Worm (Caenorhabditis elegans): ENCODE measurements around the gene H14E04.3.

DNA sequence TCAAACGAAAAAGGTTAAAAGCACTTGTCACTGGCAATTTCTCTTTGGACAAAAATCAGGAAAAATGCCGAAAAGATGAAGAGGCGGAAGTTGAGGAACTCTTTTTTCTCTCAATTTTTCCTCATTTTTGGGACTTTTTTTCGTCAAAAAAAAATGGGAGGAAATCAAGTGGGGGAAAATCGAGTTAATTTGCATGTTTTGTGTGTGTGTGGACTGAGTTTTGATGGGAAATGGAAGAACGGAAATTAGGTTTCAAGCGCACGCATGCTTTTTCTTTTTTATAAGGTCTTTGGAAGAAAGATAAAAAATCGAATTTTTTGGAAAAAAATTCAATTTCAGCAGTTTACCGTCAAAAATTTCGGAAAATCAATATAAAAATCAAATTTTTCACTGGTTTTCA is 5.3 kb upstream of the H14E04.3 start:
- TF ChIP-seq klf-2 (GFP tag; conservative IDR thresholded peaks at IDR 0.05) = no peak
- no peak for TF ChIP-seq med-1 (GFP tag; optimal IDR thresholded peaks at IDR 0.05; ENCODE audit: insufficient read depth)
- no peak for TF ChIP-seq cog-1 (tag; optimal IDR thresholded peaks at IDR 0.05)
